Worm (Caenorhabditis elegans): ENCODE measurements around the gene C15H7.4.
A peak's percentile ranks its signal among the peaks of the same experiment; 100 is the strongest.

Gene C15H7.4

DNA sequence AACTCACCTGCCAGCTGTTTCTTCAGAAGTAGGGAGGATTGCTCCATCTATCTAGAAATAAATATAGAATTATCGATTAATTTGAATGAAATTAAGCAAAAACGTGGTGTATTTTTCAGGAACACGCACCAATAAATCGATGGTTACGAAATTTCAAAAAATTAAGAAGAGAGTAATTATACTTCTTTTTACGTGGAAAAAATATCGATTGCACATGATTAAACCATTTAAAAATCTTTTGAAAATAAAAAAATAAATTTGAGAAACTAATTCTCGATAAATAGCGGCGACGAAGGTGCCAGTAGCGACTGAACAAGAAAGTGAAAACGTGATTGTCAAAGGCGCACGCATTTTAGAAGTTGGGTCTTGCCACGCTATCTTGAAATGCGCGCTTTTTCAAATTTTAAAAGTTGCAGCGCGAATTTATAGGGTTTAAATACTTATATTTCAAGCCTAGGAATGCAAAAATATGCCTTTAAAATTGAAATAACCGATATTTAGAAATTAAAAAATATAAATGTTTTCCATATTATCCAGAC is 24.5 kb downstream of the C15H7.4 start, which contains the start of gene ubc-7 (continued):
- TF ChIP-seq unc-130 (tag; optimal IDR thresholded peaks at IDR 0.05) (peak; percentile 88), nhr-12 (tag; optimal IDR thresholded peaks at IDR 0.05) (peak; percentile 2), fkh-10 (GFP tag; optimal IDR thresholded peaks at IDR 0.05) (peak; percentile 25), ceh-82 (tag; optimal IDR thresholded peaks at IDR 0.05) (peak; percentile 53 to 89 (median 79)), jun-1 (tag; optimal IDR thresholded peaks at IDR 0.05) (peak; percentile 72), aly-2 (tag; optimal IDR thresholded peaks at IDR 0.05) (peak; percentile 15), blmp-1 (tag; optimal IDR thresholded peaks at IDR 0.05) (peak; percentile 99), ceh-8 (GFP tag; optimal IDR thresholded peaks at IDR 0.05) (no peak), nhr-47 (tag; optimal IDR thresholded peaks at IDR 0.05) (peak; percentile 89), hlh-17 (GFP tag; optimal IDR thresholded peaks at IDR 0.05; ENCODE audit: borderline replicate concordance) (no peak), zag-1 (tag; optimal IDR thresholded peaks at IDR 0.05) (no peak), nhr-77 (tag; optimal IDR thresholded peaks at IDR 0.05) (peak; percentile 79), tlp-1 (tag; optimal IDR thresholded peaks at IDR 0.05) (no peak), dsc-1 (tag; optimal IDR thresholded peaks at IDR 0.05) (peak; percentile 67), snu-23 (GFP tag; optimal IDR thresholded peaks at IDR 0.05) (peak; percentile 89), mep-1 (tag; optimal IDR thresholded peaks at IDR 0.05) (peak; percentile 88), efl-1 (optimal IDR thresholded peaks at IDR 0.05) (peak; percentile 91 to 99), efl-1 (GFP tag; optimal IDR thresholded peaks at IDR 0.05 in 1 of 2) (peak; percentile 100), pax-3 (tag; optimal IDR thresholded peaks at IDR 0.05) (no peak), egl-27 (tag; optimal IDR thresholded peaks at IDR 0.05) (no peak), sup-37 (GFP tag; optimal IDR thresholded peaks at IDR 0.05) (no peak), F16B12.6 (tag; optimal IDR thresholded peaks at IDR 0.05) (peak; percentile 65), efl-3 (GFP tag; optimal IDR thresholded peaks at IDR 0.05) (no peak), unc-86 (tag; optimal IDR thresholded peaks at IDR 0.05) (peak; percentile 74), tbx-2 (tag; optimal IDR thresholded peaks at IDR 0.05) (peak; percentile 85), unc-62 (GFP tag; optimal IDR thresholded peaks at IDR 0.05) (no peak), mef-2 (tag; optimal IDR thresholded peaks at IDR 0.05) (no peak), skn-1 (tag; optimal IDR thresholded peaks at IDR 0.05) (peak; percentile 93), ama-1 (optimal IDR thresholded peaks at IDR 0.05) (peak; percentile 38), pag-3 (tag; optimal IDR thresholded peaks at IDR 0.05; ENCODE audit: borderline replicate concordance, insufficient read depth) (no peak), unc-98 (GFP tag; IDR thresholded peaks at IDR 0.05) (no peak), snpc-4 (tag; optimal IDR thresholded peaks at IDR 0.05) (peak; percentile 55), nhr-76 (tag; optimal IDR thresholded peaks at IDR 0.05) (no peak)

DNA sequence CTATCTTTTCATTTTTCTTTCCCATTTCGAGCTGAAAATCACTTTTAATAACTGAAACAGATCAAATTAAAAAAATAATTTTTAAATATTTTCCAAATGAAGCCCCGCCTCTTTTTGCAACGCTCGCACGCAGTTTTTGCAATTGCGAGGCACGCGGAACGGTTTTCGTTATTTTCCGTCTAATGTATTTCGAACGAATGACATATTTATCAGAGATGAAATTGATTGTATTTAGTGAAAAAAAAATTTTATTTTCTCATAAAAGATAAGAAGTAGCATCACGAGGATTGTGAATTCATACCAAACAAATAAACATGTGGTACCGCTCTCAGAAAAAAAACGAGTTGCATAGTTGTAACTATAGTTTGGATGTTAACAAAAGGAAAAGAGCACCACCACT is 25.8 kb downstream of the C15H7.4 start, which contains the start of gene rpac-19:
Gene rpac-19, minus strand, starts transcription at position 31 of the 400 bp plus-strand sequence.
- peak; percentile 81 for TF ChIP-seq nhr-90 (tag; optimal IDR thresholded peaks at IDR 0.05; ENCODE audit: poor library complexity)
- TF ChIP-seq nhr-85 (tag), result no peak
- TF ChIP-seq efl-1 (optimal IDR thresholded peaks at IDR 0.05), result peak; percentile 48 to 70
- TF ChIP-seq efl-1 (GFP tag; optimal IDR thresholded peaks at IDR 0.05 in 1 of 2), result peak; percentile 63 to 98
- TF ChIP-seq skn-1 (tag; optimal IDR thresholded peaks at IDR 0.05), result peak; percentile 70
- peak; percentile 68 for TF ChIP-seq rnt-1 (tag; optimal IDR thresholded peaks at IDR 0.05)
- peak; percentile 30 for TF ChIP-seq pax-3 (tag; optimal IDR thresholded peaks at IDR 0.05)
- TF ChIP-seq isw-1 (GFP tag; IDR thresholded peaks at IDR 0.05), result no peak
- peak; percentile 28 for TF ChIP-seq F16B12.6 (tag; optimal IDR thresholded peaks at IDR 0.05)
- TF ChIP-seq ets-5 (GFP tag; IDR thresholded peaks at IDR 0.05), result no peak
- peak; percentile 56 for TF ChIP-seq lin-13 (GFP tag; optimal IDR thresholded peaks at IDR 0.05)
- TF ChIP-seq snpc-4 (tag; optimal IDR thresholded peaks at IDR 0.05), result peak; percentile 39
- TF ChIP-seq ceh-90 (tag; optimal IDR thresholded peaks at IDR 0.05), result peak; percentile 26
- TF ChIP-seq lir-3 (tag; optimal IDR thresholded peaks at IDR 0.05; ENCODE audit: poor library complexity), result peak; percentile 37
- TF ChIP-seq nhr-71 (tag; optimal IDR thresholded peaks at IDR 0.05), result peak; percentile 76
- no peak for TF ChIP-seq hlh-17 (GFP tag; optimal IDR thresholded peaks at IDR 0.05; ENCODE audit: borderline replicate concordance)
- TF ChIP-seq mep-1 (tag; optimal IDR thresholded peaks at IDR 0.05), result peak; percentile 70
- peak; percentile 40 for TF ChIP-seq unc-86 (tag; optimal IDR thresholded peaks at IDR 0.05)
- TF ChIP-seq xbp-1 (tag; optimal IDR thresholded peaks at IDR 0.05), result peak; percentile 51
- TF ChIP-seq nhr-12 (tag; optimal IDR thresholded peaks at IDR 0.05), result no peak
- TF ChIP-seq ces-1 (GFP tag; optimal IDR thresholded peaks at IDR 0.05), result no peak
- peak; percentile 46 for TF ChIP-seq ztf-4 (tag; optimal IDR thresholded peaks at IDR 0.05)
- peak in 1 of 2 experiments; percentile 45 for TF ChIP-seq ztf-11 (tag; optimal IDR thresholded peaks at IDR 0.05)
- peak; percentile 77 for TF ChIP-seq nhr-47 (tag; optimal IDR thresholded peaks at IDR 0.05)
- peak; percentile 62 to 66 for TF ChIP-seq lsy-2 (tag; optimal IDR thresholded peaks at IDR 0.05)
- peak; percentile 41 for TF ChIP-seq lin-14 (GFP tag; optimal IDR thresholded peaks at IDR 0.05)
- TF ChIP-seq lin-35 (GFP tag; optimal IDR thresholded peaks at IDR 0.05), result peak; percentile 50 to 69
- TF ChIP-seq unc-62 (GFP tag; optimal IDR thresholded peaks at IDR 0.05), result no peak
- TF ChIP-seq ceh-82 (tag; optimal IDR thresholded peaks at IDR 0.05), result peak; percentile 10 to 18 (median 14)
- TF ChIP-seq pqm-1 (tag; optimal IDR thresholded peaks at IDR 0.05), result no peak
- TF ChIP-seq lin-39 (tag; optimal IDR thresholded peaks at IDR 0.05), result peak; percentile 4
